Fruit fly (Drosophila melanogaster) whole organism, embryonic: ENCODE results near the gene FucTD.

Experiments used
- CG10147 ChIP-seq: fragments of 200-800 bp; sonication (Bioruptor generic); optimal IDR thresholded peaks from 2 replicates; lab custom pipeline; 2019; ENCODE audit warnings: missing biosample characterization, mild to moderate bottlenecking, missing genetic modification characterization, moderate library complexity
- CG10654 ChIP-seq: fragments of 200-800 bp; sonication (Bioruptor generic); optimal IDR thresholded peaks from 2 replicates; lab custom pipeline; 2016; ENCODE audit warnings: missing biosample characterization, missing genetic modification characterization
- CG11093 ChIP-seq: fragments of 200-800 bp; sonication (Bioruptor generic); IDR thresholded peaks from 3 replicates; pipeline ENCODE4 v1.3.6; 2022; ENCODE audit warnings: missing biosample characterization, missing genetic modification characterization
- CG11398 ChIP-seq: fragments of 200-800 bp; sonication (Bioruptor generic); optimal IDR thresholded peaks from 2 replicates; lab custom pipeline; 2016; ENCODE audit warnings: missing biosample characterization, missing genetic modification characterization
- CG12391 ChIP-seq: fragments of 200-800 bp; sonication (Bioruptor generic); optimal IDR thresholded peaks from 3 replicates; lab custom pipeline; 2018; ENCODE audit warnings: missing biosample characterization, mild to moderate bottlenecking, missing genetic modification characterization, moderate library complexity
- CG13775 ChIP-seq: fragments of 200-800 bp; sonication (Bioruptor generic); optimal IDR thresholded peaks from 3 replicates; lab custom pipeline; 2017; ENCODE audit warnings: missing biosample characterization, mild to moderate bottlenecking, missing genetic modification characterization
- CG1602 ChIP-seq: fragments of 200-800 bp; sonication (Bioruptor generic); optimal IDR thresholded peaks from 3 replicates; lab custom pipeline; 2016; ENCODE audit warnings: missing biosample characterization, missing genetic modification characterization
- CG17328 ChIP-seq: fragments of 200-800 bp; sonication (Bioruptor generic); IDR thresholded peaks from 2 replicates; pipeline ENCODE4 v1.3.6; 2022; ENCODE audit warnings: missing biosample characterization, missing genetic modification characterization
- CG2712 ChIP-seq: fragments of 200-800 bp; optimal IDR thresholded peaks from 3 replicates; lab custom pipeline; 2019; ENCODE audit warnings: missing biosample characterization, mild to moderate bottlenecking, missing genetic modification characterization, moderate library complexity
- CG2889 ChIP-seq: fragments of 200-800 bp; sonication (Bioruptor generic); IDR thresholded peaks from 3 replicates; pipeline ENCODE4 v1.3.6; 2022; ENCODE audit warnings: missing biosample characterization, missing genetic modification characterization
- CG3163 ChIP-seq: fragments of 200-800 bp; sonication (Bioruptor generic); optimal IDR thresholded peaks from 3 replicates; lab custom pipeline; 2016; ENCODE audit warnings: missing biosample characterization, missing genetic modification characterization
- CG32772 ChIP-seq: fragments of 200-800 bp; sonication (Bioruptor generic); IDR thresholded peaks from 2 replicates; pipeline ENCODE4 v1.3.6; 2022; ENCODE audit warnings: missing biosample characterization, missing genetic modification characterization
- CG3407 ChIP-seq: fragments of 200-800 bp; sonication (Bioruptor generic); optimal IDR thresholded peaks from 2 replicates; lab custom pipeline; 2018; ENCODE audit warnings: missing biosample characterization, mild to moderate bottlenecking, missing genetic modification characterization
- CG34224 ChIP-seq: fragments of 200-800 bp; sonication (Bioruptor generic); IDR thresholded peaks from 3 replicates; pipeline ENCODE4 v1.3.6; 2022; ENCODE audit warnings: missing biosample characterization, missing genetic modification characterization; ENCODE audit not compliant: partially characterized antibody
- CG34422 ChIP-seq: fragments of 200-800 bp; sonication (Bioruptor generic); IDR thresholded peaks from 3 replicates; pipeline ENCODE4 v1.3.6; 2022; ENCODE audit warnings: missing biosample characterization, missing genetic modification characterization
- CG4328 ChIP-seq: fragments of 200-800 bp; sonication (Bioruptor generic); optimal IDR thresholded peaks from 3 replicates; lab custom pipeline; 2017; ENCODE audit warnings: missing biosample characterization, missing genetic modification reagents, missing genetic modification characterization
- CG6175 ChIP-seq: fragments of 200-800 bp; sonication (Bioruptor generic); IDR thresholded peaks from 3 replicates; pipeline ENCODE4 v1.3.6; 2022; ENCODE audit warnings: missing biosample characterization, missing genetic modification characterization
- CG6689 ChIP-seq: fragments of 200-800 bp; sonication (Bioruptor generic); IDR thresholded peaks from 2 replicates; pipeline ENCODE4 v1.3.6; 2022; ENCODE audit warnings: missing biosample characterization, missing genetic modification characterization
- CG7928 ChIP-seq: fragments of 200-800 bp; sonication (Bioruptor generic); optimal IDR thresholded peaks from 2 replicates; lab custom pipeline; 2017; ENCODE audit warnings: missing biosample characterization, mild to moderate bottlenecking, missing genetic modification characterization
- Deaf1 ChIP-seq: fragments of 200-800 bp; optimal IDR thresholded peaks from 3 replicates; lab custom pipeline; 2019; ENCODE audit warnings: missing biosample characterization, mild to moderate bottlenecking, missing genetic modification characterization, moderate library complexity
- Drgx ChIP-seq: fragments of 200-800 bp; sonication (Bioruptor generic); IDR thresholded peaks from 2 replicates; pipeline ENCODE4 v1.3.6; 2022; ENCODE audit warnings: missing biosample characterization, missing genetic modification characterization
- Gsc ChIP-seq: fragments of 200-800 bp; sonication (Bioruptor generic); IDR thresholded peaks from 2 replicates; pipeline ENCODE4 v1.3.6; 2022; ENCODE audit warnings: missing biosample characterization, missing genetic modification characterization
- MBD-R2 ChIP-seq: fragments of 200-800 bp; sonication (Bioruptor generic); IDR thresholded peaks from 2 replicates; pipeline ENCODE4 v1.3.6; 2022; ENCODE audit warnings: missing biosample characterization, missing genetic modification characterization
- Poxn ChIP-seq: fragments of 200-800 bp; sonication (Bioruptor generic); IDR thresholded peaks from 2 replicates; pipeline ENCODE4 v1.3.6; 2022; ENCODE audit warnings: missing biosample characterization, missing genetic modification characterization
- Rfx ChIP-seq: fragments of 200-800 bp; sonication (Bioruptor generic); IDR thresholded peaks from 2 replicates; pipeline ENCODE4 v1.3.6; 2022; ENCODE audit warnings: missing biosample characterization, missing genetic modification characterization
- Stat92E ChIP-seq, 3 experiments: fragments of >200 bp in 2 of 3; fragments of 200-800 bp in 1 of 3; sonication (Bioruptor generic) in 1 of 3; optimal IDR thresholded peaks; 2 replicates each; lab custom pipeline; 2017 to 2019; ENCODE audit warnings: missing biosample characterization in 3 of 3, missing genetic modification characterization in 3 of 3, mild to moderate bottlenecking in 1 of 3, moderate library complexity in 1 of 3
- ab ChIP-seq: fragments of 200-800 bp; sonication (Bioruptor generic); optimal IDR thresholded peaks from 2 replicates; lab custom pipeline; 2016; ENCODE audit warnings: missing biosample characterization, missing genetic modification characterization
- caup ChIP-seq: fragments of 200-800 bp; sonication (Bioruptor generic); optimal IDR thresholded peaks from 3 replicates; lab custom pipeline; 2017; ENCODE audit warnings: missing biosample characterization, mild to moderate bottlenecking, missing genetic modification characterization, moderate library complexity; ENCODE audit not compliant: severe bottlenecking
- chinmo ChIP-seq: fragments of 200-800 bp; sonication (Bioruptor generic); IDR thresholded peaks from 4 replicates; pipeline ENCODE4 v1.3.6; 2022; ENCODE audit warnings: missing biosample characterization, missing genetic modification characterization; ENCODE audit not compliant: partially characterized antibody
- crol ChIP-seq: fragments of 200-800 bp; sonication (Bioruptor generic); IDR thresholded peaks from 2 replicates; pipeline ENCODE4 v1.3.6; 2022; ENCODE audit warnings: missing biosample characterization, missing genetic modification characterization
- dan ChIP-seq: fragments of 200-800 bp; sonication (Bioruptor generic); IDR thresholded peaks from 2 replicates; pipeline ENCODE4 v1.3.6; 2022; ENCODE audit warnings: missing biosample characterization, missing genetic modification characterization
- exex ChIP-seq: fragments of 200-800 bp; sonication (Bioruptor generic); optimal IDR thresholded peaks from 4 replicates; lab custom pipeline; 2018; ENCODE audit warnings: missing biosample characterization, mild to moderate bottlenecking, missing genetic modification characterization, moderate library complexity
- gcm ChIP-seq: fragments of 200-800 bp; sonication (Bioruptor generic); optimal IDR thresholded peaks from 2 replicates; lab custom pipeline; 2019; ENCODE audit warnings: missing biosample characterization, mild to moderate bottlenecking, missing genetic modification characterization, moderate library complexity
- gfzf ChIP-seq: fragments of 200-800 bp; sonication (Bioruptor generic); optimal IDR thresholded peaks from 2 replicates; lab custom pipeline; 2016; ENCODE audit warnings: missing biosample characterization, mild to moderate bottlenecking, missing genetic modification characterization, moderate library complexity
- h ChIP-seq: fragments of >200 bp; optimal IDR thresholded peaks from 2 replicates; lab custom pipeline; 2017
- hbn ChIP-seq: fragments of 200-800 bp; sonication (Bioruptor generic); IDR thresholded peaks from 2 replicates; pipeline ENCODE4 v1.3.6; 2022; ENCODE audit warnings: missing biosample characterization, missing genetic modification characterization; ENCODE audit not compliant: partially characterized antibody
- inv ChIP-seq: fragments of 200-800 bp; sonication (Bioruptor generic); IDR thresholded peaks from 2 replicates; pipeline ENCODE4 v1.3.6; 2022; ENCODE audit warnings: missing biosample characterization, missing genetic modification characterization; ENCODE audit not compliant: partially characterized antibody
- lov ChIP-seq, 2 experiments: fragments of 200-800 bp in 1 of 2; fragments of >200 bp in 1 of 2; sonication (Bioruptor generic) in 1 of 2; IDR thresholded peaks in 1 of 2; optimal IDR thresholded peaks in 1 of 2; 2 replicates in 1 of 2; 3 replicates in 1 of 2; pipeline versions ENCODE4 v1.3.6 to Lab custom; 2017 to 2022; ENCODE audit warnings: missing biosample characterization in 1 of 2, missing genetic modification characterization in 1 of 2
- onecut ChIP-seq: fragments of 200-800 bp; sonication (Bioruptor generic); IDR thresholded peaks from 2 replicates; pipeline ENCODE4 v1.3.6; 2022; ENCODE audit warnings: missing biosample characterization, missing genetic modification characterization
- pnt ChIP-seq: fragments of 200-800 bp; sonication (Bioruptor generic); optimal IDR thresholded peaks from 3 replicates; lab custom pipeline; 2016; ENCODE audit warnings: missing biosample characterization, missing genetic modification characterization
- sc ChIP-seq, 3 experiments: fragments of >200 bp in 2 of 3; fragments of 200-800 bp in 1 of 3; sonication (Bioruptor generic) in 1 of 3; optimal IDR thresholded peaks; 2 replicates in 2 of 3; 3 replicates in 1 of 3; lab custom pipeline; 2017; ENCODE audit warnings: mild to moderate bottlenecking in 1 of 3, missing biosample characterization in 1 of 3, missing genetic modification characterization in 1 of 3, missing genetic modification reagents in 1 of 3
- scrt ChIP-seq: fragments of 200-800 bp; sonication (Bioruptor generic); optimal IDR thresholded peaks from 2 replicates; lab custom pipeline; 2018; ENCODE audit warnings: missing biosample characterization, mild to moderate bottlenecking, missing genetic modification characterization, moderate library complexity
- sd ChIP-seq: fragments of 200-800 bp; sonication (Bioruptor generic); optimal IDR thresholded peaks from 3 replicates; lab custom pipeline; 2018; ENCODE audit warnings: missing biosample characterization, mild to moderate bottlenecking, missing genetic modification characterization, moderate library complexity
- slou ChIP-seq: fragments of 200-800 bp; sonication (Bioruptor generic); optimal IDR thresholded peaks from 3 replicates; lab custom pipeline; 2016; ENCODE audit warnings: missing biosample characterization, missing genetic modification characterization
- sob ChIP-seq: fragments of 200-800 bp; sonication (Bioruptor generic); IDR thresholded peaks from 2 replicates; pipeline ENCODE4 v1.3.6; 2022; ENCODE audit warnings: missing biosample characterization, missing genetic modification characterization
- ssp ChIP-seq: fragments of 200-800 bp; sonication (Bioruptor generic); IDR thresholded peaks from 2 replicates; pipeline ENCODE4 v1.3.6; 2022; ENCODE audit warnings: missing biosample characterization, missing genetic modification characterization
- stwl ChIP-seq: fragments of 200-800 bp; sonication (Bioruptor generic); optimal IDR thresholded peaks from 3 replicates; lab custom pipeline; 2018; ENCODE audit warnings: missing biosample characterization, mild to moderate bottlenecking, missing genetic modification characterization, moderate library complexity
- sug ChIP-seq: fragments of 200-800 bp; optimal IDR thresholded peaks from 2 replicates; lab custom pipeline; 2019; ENCODE audit warnings: missing biosample characterization, mild to moderate bottlenecking, missing genetic modification characterization, moderate library complexity
- trh ChIP-seq: fragments of 200-800 bp; sonication (Bioruptor generic); optimal IDR thresholded peaks from 2 replicates; lab custom pipeline; 2016; ENCODE audit warnings: missing biosample characterization, missing genetic modification characterization
- zfh1 ChIP-seq: fragments of 200-800 bp; sonication (Bioruptor generic); IDR thresholded peaks from 3 replicates; pipeline ENCODE4 v1.3.6; 2022; ENCODE audit warnings: missing biosample characterization, missing genetic modification characterization

FucTD gene

DNA sequence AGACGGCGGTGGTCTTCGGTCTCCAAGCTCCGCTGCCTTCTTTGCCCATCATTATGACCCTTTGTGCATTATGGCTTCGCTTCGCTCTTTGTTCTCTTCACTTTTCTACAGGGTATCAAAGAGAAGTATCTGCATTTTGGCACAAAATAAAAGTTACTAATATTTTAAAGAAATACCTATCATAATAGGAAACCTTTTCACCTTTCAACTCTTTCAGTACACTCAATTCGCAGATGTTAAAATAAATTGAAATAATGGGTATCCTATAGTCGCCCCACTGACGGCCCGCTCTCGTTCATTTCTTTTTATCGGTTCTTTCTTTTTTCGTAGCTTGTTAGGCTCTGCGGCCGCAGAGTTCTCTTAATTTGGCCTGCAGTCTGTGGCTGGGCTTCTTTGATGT is 26.9 kb downstream of the FucTD start (continued):
- TF ChIP-seq sd (tag; lab: Kevin White, UChicago) (no peak), Drgx (no peak; the same call in 1 of the 2 replicates), scrt (peak; percentile 14), stwl (tag; lab: Kevin White, UChicago) (peak; percentile 60), CG1602 (peak; percentile 91), onecut (GFP tag; lab: Robert Waterston, UW) (peak; percentile 82), CG2889 (GFP tag; lab: Robert Waterston, UW) (peak; percentile 57; the same call in 2 of the 3 replicates), zfh1 (peak; percentile 98), ssp (GFP tag; lab: Robert Waterston, UW) (peak; percentile 82), Poxn (no peak), inv (GFP tag; lab: Robert Waterston, UW) (no peak), ab (GFP tag; lab: Kevin White, UChicago) (peak; percentile 70), CG10654 (GFP tag; lab: Kevin White, UChicago) (peak; percentile 74), caup (GFP tag; lab: Kevin White, UChicago) (peak; percentile 22), sc (optimal IDR thresholded peaks at IDR 0.05; lab: Kevin White, UChicago) (no peak), sc (GFP tag; optimal IDR thresholded peaks at IDR 0.05; lab: Kevin White, UChicago) (peak; percentile 89), CG3407 (GFP tag; lab: Kevin White, UChicago) (peak; percentile 79), h (no peak), Rfx (GFP tag; lab: Robert Waterston, UW) (peak; percentile 52), gcm (peak; percentile 80), trh (GFP tag; lab: Kevin White, UChicago) (peak; percentile 67), slou (no peak), CG6689 (GFP tag; lab: Robert Waterston, UW) (peak; percentile 93), MBD-R2 (GFP tag; lab: Robert Waterston, UW) (0 out of 2 replicates have a peak, but pooled peaks have one; percentile 18), CG3163 (GFP tag; lab: Kevin White, UChicago) (peak; percentile 66), sug (tag; lab: Kevin White, UChicago) (no peak), CG17328 (GFP tag; lab: Robert Waterston, UW) (peak; percentile 95), exex (no peak), CG12391 (peak; percentile 93), pnt (GFP tag; lab: Kevin White, UChicago) (peak; percentile 83), CG11398 (GFP tag; lab: Kevin White, UChicago) (peak; percentile 56), CG10147 (GFP tag; lab: Kevin White, UChicago) (peak; percentile 24), sob (peak; percentile 68), CG34224 (GFP tag; lab: Robert Waterston, UW) (no peak), gfzf (GFP tag; lab: Kevin White, UChicago) (no peak), CG32772 (peak; percentile 90), Gsc (GFP tag; lab: Robert Waterston, UW) (peak; percentile 73), lov (optimal IDR thresholded peaks at IDR 0.05; lab: Kevin White, UChicago) (no peak), lov (GFP tag; IDR thresholded peaks at IDR 0.05; lab: Robert Waterston, UW) (peak; percentile 95), CG2712 (tag; lab: Kevin White, UChicago) (peak; percentile 97), CG11093 (peak; percentile 88), Deaf1 (tag; lab: Kevin White, UChicago) (peak; percentile 40), hbn (no peak), CG4328 (no peak), dan (GFP tag; lab: Robert Waterston, UW) (peak; percentile 84), CG13775 (GFP tag; lab: Kevin White, UChicago) (peak; percentile 78), Stat92E (GFP tag; optimal IDR thresholded peaks at IDR 0.05; lab: Kevin White, UChicago) (peak in 1 of 3 experiments; percentile 91), CG34422 (GFP tag; lab: Robert Waterston, UW) (peak; percentile 90), CG6175 (GFP tag; lab: Robert Waterston, UW) (no peak), chinmo (no peak), crol (GFP tag; lab: Robert Waterston, UW) (no peak), CG7928 (GFP tag; lab: Kevin White, UChicago) (no peak)
